Worm (Caenorhabditis elegans): Measurements from ENCODE around the gene mrpl-50.

- TF ChIP-seq nhr-6 (tag; optimal IDR thresholded peaks at IDR 0.05) (no peak), duxl-1 (tag; optimal IDR thresholded peaks at IDR 0.05; ENCODE audit: poor library complexity) (no peak)
These were observed 30.9 kb upstream of the mrpl-50 start for ce11 chrII:8898582-8899356.

Measured in whole organism, L4 larva.